Fruit fly (Drosophila melanogaster) whole organism, adult: Measurements from ENCODE around the gene CG13613.

Experiments
- CG11617 ChIP-seq: fragments of 200-800 bp; sonication (Bioruptor generic); optimal IDR thresholded peaks from 2 replicates; lab custom pipeline; 2017; ENCODE audit warnings: mild to moderate bottlenecking, missing biosample characterization, missing genetic modification reagents, missing genetic modification characterization
- CG12768 ChIP-seq: fragments of 200-800 bp; sonication (Bioruptor generic); optimal IDR thresholded peaks from 2 replicates; lab custom pipeline; 2017; ENCODE audit warnings: missing biosample characterization, missing genetic modification characterization, mild to moderate bottlenecking, moderate library complexity, missing genetic modification reagents
- CG14711 ChIP-seq: fragments of 200-800 bp; sonication (Bioruptor generic); optimal IDR thresholded peaks from 2 replicates; lab custom pipeline; 2018; ENCODE audit warnings: missing biosample characterization, mild to moderate bottlenecking, missing genetic modification characterization, moderate library complexity
- CG1620 ChIP-seq: fragments of 200-800 bp; sonication (Bioruptor generic); optimal IDR thresholded peaks from 2 replicates; lab custom pipeline; 2016; ENCODE audit warnings: missing biosample characterization, missing genetic modification characterization
- CG33017 ChIP-seq: fragments of 200-800 bp; sonication (Bioruptor generic); optimal IDR thresholded peaks from 2 replicates; lab custom pipeline; 2018; ENCODE audit warnings: missing biosample characterization, mild to moderate bottlenecking, missing genetic modification characterization, moderate library complexity
- CG5204 ChIP-seq: fragments of 200-800 bp; sonication (Bioruptor generic); optimal IDR thresholded peaks from 2 replicates; lab custom pipeline; 2016; ENCODE audit warnings: missing biosample characterization, missing genetic modification characterization
- CG7101 ChIP-seq: fragments of 200-800 bp; sonication (Bioruptor generic); optimal IDR thresholded peaks from 2 replicates; lab custom pipeline; 2018; ENCODE audit warnings: missing biosample characterization, mild to moderate bottlenecking, missing genetic modification characterization, moderate library complexity
- Clk ChIP-seq: fragments of 200-800 bp; sonication (Bioruptor generic); optimal IDR thresholded peaks from 2 replicates; lab custom pipeline; 2017; ENCODE audit warnings: missing biosample characterization, missing genetic modification characterization
- Hr96 ChIP-seq: fragments of 200-800 bp; sonication (Bioruptor generic); optimal IDR thresholded peaks from 2 replicates; lab custom pipeline; 2016; ENCODE audit warnings: missing biosample characterization, missing genetic modification characterization
- kay ChIP-seq: fragments of 200-800 bp; sonication (Bioruptor generic); peaks from one replicate; lab custom pipeline; 2016; ENCODE audit warnings: missing biosample characterization, missing genetic modification characterization, borderline replicate concordance
- ovo ChIP-seq: fragments of 200-800 bp; sonication (Bioruptor generic); optimal IDR thresholded peaks from 2 replicates; lab custom pipeline; 2016; ENCODE audit warnings: missing biosample characterization, missing genetic modification characterization
- pad ChIP-seq: fragments of 200-800 bp; sonication (Bioruptor generic); optimal IDR thresholded peaks from 3 replicates; lab custom pipeline; 2017; ENCODE audit warnings: missing biosample characterization, missing genetic modification characterization, mild to moderate bottlenecking, moderate library complexity, missing genetic modification reagents
- tj ChIP-seq: fragments of 200-800 bp; sonication (Bioruptor generic); optimal IDR thresholded peaks from 3 replicates; lab custom pipeline; 2017; ENCODE audit warnings: missing biosample characterization, mild to moderate bottlenecking, missing genetic modification characterization, moderate library complexity
- toe ChIP-seq: fragments of 200-800 bp; sonication (Bioruptor generic); optimal IDR thresholded peaks from 2 replicates; lab custom pipeline; 2016; ENCODE audit warnings: missing biosample characterization, missing genetic modification characterization

DNA sequence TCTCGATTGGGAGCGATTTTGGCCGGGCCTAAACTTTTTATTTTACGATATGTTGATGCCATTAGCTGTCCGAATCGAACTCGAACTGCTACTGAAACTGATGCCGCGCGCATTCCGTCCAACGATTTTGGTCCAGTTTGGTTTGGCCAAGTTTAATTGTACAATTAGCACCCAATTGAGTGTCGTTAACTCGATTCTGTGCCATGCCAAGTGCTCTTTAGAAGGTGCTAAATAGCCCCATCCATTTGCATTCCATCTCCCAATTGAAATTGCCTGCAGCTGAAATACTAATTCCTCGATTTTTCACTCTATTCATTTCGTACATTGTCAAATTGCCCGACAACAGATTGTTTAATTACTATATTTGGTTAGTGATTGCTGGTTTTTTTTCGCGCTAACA is 10.2 kb downstream of the CG13613 start, which contains the start of gene CG17781:
- TF ChIP-seq tj (GFP tag; lab: Kevin White, UChicago) (no peak), Hr96 (GFP tag; lab: Kevin White, UChicago) (no peak), CG12768 (GFP tag; lab: Kevin White, UChicago) (no peak), toe (GFP tag; lab: Kevin White, UChicago) (no peak), CG1620 (GFP tag; lab: Kevin White, UChicago) (no peak), CG11617 (GFP tag; lab: Kevin White, UChicago) (no peak), CG5204 (no peak), kay (GFP tag; lab: Kevin White, UChicago) (no peak), ovo (GFP tag; lab: Kevin White, UChicago) (no peak), CG33017 (no peak), pad (GFP tag; lab: Kevin White, UChicago) (no peak), Clk (GFP tag; lab: Kevin White, UChicago) (no peak), CG7101 (tag; lab: Kevin White, UChicago) (no peak), CG14711 (tag; lab: Kevin White, UChicago) (no peak)
